Fruit fly (Drosophila melanogaster) whole organism, embryonic: ENCODE measurements around the gene Sbds.

Experiments used
- B-H1 ChIP-seq: fragments of 200-800 bp; sonication (Bioruptor generic); IDR thresholded peaks from 3 replicates; pipeline ENCODE4 v1.3.6; 2022; ENCODE audit warnings: missing biosample characterization, missing genetic modification characterization
- C15 ChIP-seq: fragments of 200-800 bp; sonication (Bioruptor generic); IDR thresholded peaks from 3 replicates; pipeline ENCODE4 v1.3.6; 2022; ENCODE audit warnings: missing biosample characterization, missing genetic modification characterization
- CG10147 ChIP-seq: fragments of 200-800 bp; sonication (Bioruptor generic); optimal IDR thresholded peaks from 2 replicates; lab custom pipeline; 2019; ENCODE audit warnings: missing biosample characterization, mild to moderate bottlenecking, missing genetic modification characterization, moderate library complexity
- CG10267 ChIP-seq: fragments of 200-800 bp; sonication (Bioruptor generic); optimal IDR thresholded peaks from 2 replicates; lab custom pipeline; 2018; ENCODE audit warnings: missing biosample characterization, mild to moderate bottlenecking, missing genetic modification characterization, moderate library complexity
- CG11504 ChIP-seq: fragments of 200-800 bp; sonication (Bioruptor generic); optimal IDR thresholded peaks from 3 replicates; lab custom pipeline; 2019; ENCODE audit warnings: missing biosample characterization, mild to moderate bottlenecking, missing genetic modification characterization, moderate library complexity
- CG1233 ChIP-seq: fragments of 200-800 bp; sonication (Bioruptor generic); optimal IDR thresholded peaks from 4 replicates; lab custom pipeline; 2018; ENCODE audit warnings: missing biosample characterization, mild to moderate bottlenecking, missing genetic modification characterization
- CG12391 ChIP-seq: fragments of 200-800 bp; sonication (Bioruptor generic); optimal IDR thresholded peaks from 3 replicates; lab custom pipeline; 2018; ENCODE audit warnings: missing biosample characterization, mild to moderate bottlenecking, missing genetic modification characterization, moderate library complexity
- CG14441 ChIP-seq: fragments of 200-800 bp; sonication (Bioruptor generic); IDR thresholded peaks from 2 replicates; pipeline ENCODE4 v1.3.6; 2022; ENCODE audit warnings: missing biosample characterization, missing genetic modification characterization
- CG14667 ChIP-seq: fragments of 200-800 bp; sonication (Bioruptor generic); IDR thresholded peaks from 2 replicates; pipeline ENCODE4 v1.3.6; 2022; ENCODE audit warnings: missing biosample characterization, missing genetic modification characterization
- CG17361 ChIP-seq: fragments of 200-800 bp; sonication (Bioruptor generic); IDR thresholded peaks from 3 replicates; pipeline ENCODE4 v1.3.6; 2022; ENCODE audit warnings: missing biosample characterization, missing genetic modification characterization
- CG17568 ChIP-seq: fragments of 200-800 bp; sonication (Bioruptor generic); optimal IDR thresholded peaks from 2 replicates; lab custom pipeline; 2018; ENCODE audit warnings: missing biosample characterization, mild to moderate bottlenecking, missing genetic modification characterization, moderate library complexity
- CG18011 ChIP-seq: fragments of 200-800 bp; sonication (Bioruptor generic); optimal IDR thresholded peaks from 2 replicates; lab custom pipeline; 2017; ENCODE audit warnings: missing biosample characterization, missing genetic modification characterization, mild to moderate bottlenecking, moderate library complexity, missing genotype
- CG2120 ChIP-seq: fragments of 200-800 bp; sonication (Bioruptor generic); optimal IDR thresholded peaks from 3 replicates; lab custom pipeline; 2016; ENCODE audit warnings: missing biosample characterization, missing genetic modification characterization
- CG3065 ChIP-seq: fragments of 200-800 bp; sonication (Bioruptor generic); optimal IDR thresholded peaks from 2 replicates; lab custom pipeline; 2016; ENCODE audit warnings: missing biosample characterization, missing genetic modification characterization
- CG31365 ChIP-seq: fragments of 200-800 bp; sonication (Bioruptor generic); optimal IDR thresholded peaks from 2 replicates; lab custom pipeline; 2018; ENCODE audit warnings: missing biosample characterization, mild to moderate bottlenecking, missing genetic modification characterization
- CG3163 ChIP-seq: fragments of 200-800 bp; sonication (Bioruptor generic); optimal IDR thresholded peaks from 3 replicates; lab custom pipeline; 2016; ENCODE audit warnings: missing biosample characterization, missing genetic modification characterization
- CG3281 ChIP-seq: fragments of 200-800 bp; sonication (Bioruptor generic); optimal IDR thresholded peaks from 3 replicates; lab custom pipeline; 2017; ENCODE audit warnings: missing biosample characterization, mild to moderate bottlenecking, missing genetic modification characterization
- CG33213 ChIP-seq: fragments of 200-800 bp; sonication (Bioruptor generic); optimal IDR thresholded peaks from 3 replicates; lab custom pipeline; 2016; ENCODE audit warnings: missing biosample characterization, missing genetic modification characterization
- CG3995 ChIP-seq: fragments of 200-800 bp; sonication (Bioruptor generic); optimal IDR thresholded peaks from 3 replicates; lab custom pipeline; 2016; ENCODE audit warnings: missing biosample characterization, missing genetic modification characterization
- CG4820 ChIP-seq: fragments of 200-800 bp; sonication (Bioruptor generic); optimal IDR thresholded peaks from 3 replicates; lab custom pipeline; 2016; ENCODE audit warnings: missing biosample characterization, missing genetic modification characterization
- CG6813 ChIP-seq: fragments of 200-800 bp; sonication (Bioruptor generic); optimal IDR thresholded peaks from 2 replicates; lab custom pipeline; 2017; ENCODE audit warnings: missing biosample characterization, missing genetic modification characterization, mild to moderate bottlenecking, moderate library complexity, missing genetic modification reagents
- CkIIα-i1 ChIP-seq: fragments of 200-800 bp; sonication (Bioruptor generic); IDR thresholded peaks from 2 replicates; pipeline ENCODE4 v1.3.6; 2022; ENCODE audit warnings: missing biosample characterization, missing genetic modification characterization
- Dip2 ChIP-seq: fragments of 200-800 bp; sonication (Bioruptor generic); IDR thresholded peaks from 2 replicates; pipeline ENCODE4 v1.3.6; 2022; ENCODE audit warnings: missing biosample characterization, missing genetic modification characterization
- ERR ChIP-seq: fragments of 200-800 bp; sonication (Bioruptor generic); optimal IDR thresholded peaks from 2 replicates; lab custom pipeline; 2016; ENCODE audit warnings: missing biosample characterization, missing genetic modification characterization
- Eip74EF ChIP-seq, 2 experiments: fragments of 200-800 bp in 1 of 2; fragments of >200 bp in 1 of 2; sonication (Bioruptor generic) in 1 of 2; optimal IDR thresholded peaks; 2 replicates each; lab custom pipeline; 2017 to 2019; ENCODE audit warnings: missing biosample characterization in 2 of 2, missing genetic modification characterization in 2 of 2, mild to moderate bottlenecking in 1 of 2, moderate library complexity in 1 of 2
- Gsc ChIP-seq: fragments of 200-800 bp; sonication (Bioruptor generic); IDR thresholded peaks from 2 replicates; pipeline ENCODE4 v1.3.6; 2022; ENCODE audit warnings: missing biosample characterization, missing genetic modification characterization
- H2.0 ChIP-seq: fragments of 200-800 bp; sonication (Bioruptor generic); IDR thresholded peaks from 2 replicates; pipeline ENCODE4 v1.3.6; 2022; ENCODE audit warnings: missing biosample characterization, missing genetic modification characterization
- HLH54F ChIP-seq: fragments of 200-800 bp; sonication (Bioruptor generic); optimal IDR thresholded peaks from 3 replicates; lab custom pipeline; 2016; ENCODE audit warnings: missing biosample characterization, missing genetic modification characterization
- HmgZ ChIP-seq: fragments of 200-800 bp; sonication (Bioruptor generic); optimal IDR thresholded peaks from 2 replicates; lab custom pipeline; 2018; ENCODE audit warnings: missing biosample characterization, mild to moderate bottlenecking, missing genetic modification characterization
- Hr39 ChIP-seq: fragments of >200 bp; optimal IDR thresholded peaks from 2 replicates; lab custom pipeline; 2017
- MESR4 ChIP-seq: fragments of 200-800 bp; sonication (Bioruptor generic); optimal IDR thresholded peaks from 2 replicates; lab custom pipeline; 2018; ENCODE audit warnings: missing biosample characterization, mild to moderate bottlenecking, missing genetic modification characterization, moderate library complexity
- Rfx ChIP-seq: fragments of 200-800 bp; sonication (Bioruptor generic); IDR thresholded peaks from 2 replicates; pipeline ENCODE4 v1.3.6; 2022; ENCODE audit warnings: missing biosample characterization, missing genetic modification characterization
- Sry-β ChIP-seq: fragments of 200-800 bp; sonication (Bioruptor generic); optimal IDR thresholded peaks from 2 replicates; lab custom pipeline; 2018; ENCODE audit warnings: missing biosample characterization, mild to moderate bottlenecking, missing genetic modification characterization, moderate library complexity
- Usf ChIP-seq: fragments of 200-800 bp; sonication (Bioruptor generic); optimal IDR thresholded peaks from 2 replicates; lab custom pipeline; 2017; ENCODE audit warnings: missing genotype, missing biosample characterization, missing genetic modification characterization
- ab ChIP-seq: fragments of 200-800 bp; sonication (Bioruptor generic); optimal IDR thresholded peaks from 2 replicates; lab custom pipeline; 2016; ENCODE audit warnings: missing biosample characterization, missing genetic modification characterization
- crp ChIP-seq, 2 experiments: fragments of 200-800 bp; sonication (Bioruptor generic); optimal IDR thresholded peaks; 2 replicates in 1 of 2; 3 replicates in 1 of 2; lab custom pipeline; 2017; ENCODE audit warnings: missing biosample characterization in 2 of 2, missing genetic modification characterization in 2 of 2, mild to moderate bottlenecking in 1 of 2, moderate library complexity in 1 of 2
- ems ChIP-seq: fragments of 200-800 bp; sonication (Bioruptor generic); optimal IDR thresholded peaks from 3 replicates; lab custom pipeline; 2016; ENCODE audit warnings: missing biosample characterization, missing genetic modification characterization
- fru ChIP-seq: fragments of >200 bp; optimal IDR thresholded peaks from 2 replicates; lab custom pipeline; 2017
- kay ChIP-seq: fragments of 200-800 bp; sonication (Bioruptor generic); optimal IDR thresholded peaks from 2 replicates; lab custom pipeline; 2016; ENCODE audit warnings: missing biosample characterization, missing genetic modification characterization
- ken ChIP-seq: fragments of 200-800 bp; sonication (Bioruptor generic); IDR thresholded peaks from 3 replicates; pipeline ENCODE4 v1.3.6; 2022; ENCODE audit warnings: missing biosample characterization, missing genetic modification characterization
- klu ChIP-seq: fragments of 200-800 bp; sonication (Bioruptor generic); IDR thresholded peaks from 2 replicates; pipeline ENCODE4 v1.3.6; 2022; ENCODE audit warnings: missing biosample characterization, missing genetic modification characterization
- lbe ChIP-seq: fragments of 200-800 bp; sonication (Bioruptor generic); optimal IDR thresholded peaks from 2 replicates; lab custom pipeline; 2016; ENCODE audit warnings: missing biosample characterization, mild to moderate bottlenecking, missing genetic modification characterization
- lilli ChIP-seq: fragments of 200-800 bp; sonication (Bioruptor generic); optimal IDR thresholded peaks from 3 replicates; lab custom pipeline; 2016; ENCODE audit warnings: missing biosample characterization, missing genetic modification characterization
- maf-S ChIP-seq: fragments of 200-800 bp; sonication (Bioruptor generic); optimal IDR thresholded peaks from 2 replicates; lab custom pipeline; 2016; ENCODE audit warnings: missing biosample characterization, missing genetic modification characterization
- nerfin-1 ChIP-seq: fragments of 200-800 bp; sonication (Bioruptor generic); optimal IDR thresholded peaks from 3 replicates; lab custom pipeline; 2019; ENCODE audit warnings: missing biosample characterization, mild to moderate bottlenecking, missing genetic modification characterization, moderate library complexity
- nmo ChIP-seq: fragments of 200-800 bp; sonication (Bioruptor generic); optimal IDR thresholded peaks from 2 replicates; lab custom pipeline; 2018; ENCODE audit warnings: missing biosample characterization, mild to moderate bottlenecking, missing genetic modification characterization, moderate library complexity
- p53 ChIP-seq: fragments of 200-800 bp; sonication (Bioruptor generic); optimal IDR thresholded peaks from 2 replicates; lab custom pipeline; 2016; ENCODE audit warnings: missing biosample characterization, missing genetic modification characterization
- ranshi ChIP-seq: fragments of 200-800 bp; sonication (Bioruptor generic); IDR thresholded peaks from 2 replicates; pipeline ENCODE4 v1.3.6; 2022; ENCODE audit warnings: missing biosample characterization, missing genetic modification characterization
- schlank ChIP-seq: fragments of 200-800 bp; sonication (Bioruptor generic); optimal IDR thresholded peaks from 2 replicates; lab custom pipeline; 2018; ENCODE audit warnings: missing biosample characterization, mild to moderate bottlenecking, missing genetic modification characterization
- sisA ChIP-seq: fragments of 200-800 bp; sonication (Bioruptor generic); IDR thresholded peaks from 2 replicates; pipeline ENCODE4 v1.3.6; 2022; ENCODE audit warnings: missing biosample characterization, missing genetic modification characterization
- stc ChIP-seq: fragments of 200-800 bp; sonication (Bioruptor generic); IDR thresholded peaks from 2 replicates; pipeline ENCODE4 v1.3.6; 2022; ENCODE audit warnings: missing biosample characterization, missing genetic modification characterization
- vfl ChIP-seq: fragments of 200-800 bp; sonication (Bioruptor generic); optimal IDR thresholded peaks from 2 replicates; lab custom pipeline; 2016; ENCODE audit warnings: missing biosample characterization, missing genetic modification characterization

Gene Sbds

DNA sequence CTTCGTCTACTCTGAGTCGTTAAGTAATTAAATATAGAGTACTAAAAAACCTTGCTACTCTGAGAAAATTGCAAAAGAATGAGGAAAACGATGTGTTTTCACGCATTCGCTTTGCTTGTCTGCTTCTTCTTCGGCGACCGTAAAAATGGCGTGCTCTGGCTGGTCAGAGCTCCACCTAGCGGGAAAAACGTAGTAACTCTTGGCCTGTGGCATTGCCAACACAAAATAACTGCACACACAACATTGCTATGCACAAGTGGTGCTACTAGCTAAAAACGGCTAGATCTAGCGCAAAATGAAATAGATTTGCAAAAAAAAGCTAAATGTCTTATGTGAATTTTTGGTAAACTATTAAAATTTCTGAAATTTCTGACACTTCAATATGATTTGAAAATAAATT lies 5.6 kb upstream of the Sbds start (continued):
- TF ChIP-seq CG10267 (tag; lab: Kevin White, UChicago) (peak; percentile 49), nmo (GFP tag; lab: Kevin White, UChicago) (peak; percentile 81), ranshi (GFP tag; lab: Robert Waterston, UW) (peak; percentile 60), CG33213 (peak; percentile 50), klu (peak; percentile 20; the same call in 1 of the 2 replicates), Eip74EF (GFP tag; optimal IDR thresholded peaks at IDR 0.05; lab: Kevin White, UChicago) (no peak), kay (GFP tag; lab: Kevin White, UChicago) (no peak), crp (GFP tag; optimal IDR thresholded peaks at IDR 0.05; lab: Kevin White, UChicago) (peak in 1 of 2 experiments; percentile 61), fru (lab: Kevin White, UChicago) (no peak), ERR (GFP tag; lab: Kevin White, UChicago) (no peak), CkIIα-i1 (no peak), CG6813 (GFP tag; lab: Kevin White, UChicago) (peak; percentile 21), maf-S (GFP tag; lab: Kevin White, UChicago) (no peak), CG3065 (GFP tag; lab: Kevin White, UChicago) (no peak), sisA (peak; percentile 45; the same call in 1 of the 2 replicates), CG31365 (tag; lab: Kevin White, UChicago) (peak; percentile 32), Hr39 (lab: Kevin White, UChicago) (no peak), CG3995 (GFP tag; lab: Kevin White, UChicago) (peak; percentile 50), lilli (GFP tag; lab: Kevin White, UChicago) (peak; percentile 65), CG12391 (tag; lab: Kevin White, UChicago) (peak; percentile 56), schlank (tag; lab: Kevin White, UChicago) (no peak), CG3281 (GFP tag; lab: Kevin White, UChicago) (peak; percentile 6), CG14441 (peak; percentile 48), C15 (GFP tag; lab: Robert Waterston, UW) (no peak), vfl (peak; percentile 19), Dip2 (GFP tag; lab: Robert Waterston, UW) (no peak), CG17568 (GFP tag; lab: Kevin White, UChicago) (no peak), Usf (no peak), CG2120 (GFP tag; lab: Kevin White, UChicago) (peak; percentile 70), HLH54F (GFP tag; lab: Kevin White, UChicago) (peak; percentile 67), CG14667 (GFP tag; lab: Robert Waterston, UW) (no peak), CG10147 (peak; percentile 2), CG18011 (GFP tag; lab: Kevin White, UChicago) (no peak), lbe (GFP tag; lab: Kevin White, UChicago) (no peak), nerfin-1 (tag; lab: Kevin White, UChicago) (peak; percentile 98), ems (GFP tag; lab: Kevin White, UChicago) (peak; percentile 27), H2.0 (GFP tag; lab: Robert Waterston, UW) (no peak), ab (GFP tag; lab: Kevin White, UChicago) (no peak), HmgZ (tag; lab: Kevin White, UChicago) (peak; percentile 79), CG4820 (peak; percentile 16), Gsc (GFP tag; lab: Robert Waterston, UW) (no peak), CG11504 (tag; lab: Kevin White, UChicago) (peak; percentile 61), CG17361 (GFP tag; lab: Robert Waterston, UW) (0 out of 3 replicates have a peak, but pooled peaks have one; percentile 48), ken (peak; percentile 71; the same call in 2 of the 3 replicates), CG1233 (GFP tag; lab: Kevin White, UChicago) (no peak), p53 (peak; percentile 23), Rfx (peak; percentile 85), stc (GFP tag; lab: Robert Waterston, UW) (no peak), Sry-β (GFP tag; lab: Kevin White, UChicago) (peak; percentile 93), MESR4 (GFP tag; lab: Kevin White, UChicago) (peak; percentile 72), CG3163 (GFP tag; lab: Kevin White, UChicago) (peak; percentile 23), B-H1 (GFP tag; lab: Robert Waterston, UW) (no peak; the same call in 2 of the 3 replicates)
